Worm (Caenorhabditis elegans) whole organism, L1 larva: ENCODE data around the gene F26F2.11.
"Not testable (repeated sequence)": the region's sequence is repeated elsewhere in the genome, so short reads cannot be mapped to it uniquely, and the experiment has no call there.

Experiments used
- Y116A8C.19 ChIP-seq: sonication (generic microtip); optimal IDR thresholded peaks from 2 replicates; lab custom pipeline; 2016; ENCODE audit warnings: missing compliant biosample characterization, missing genetic modification characterization, borderline replicate concordance
- aha-1 ChIP-seq: fragments of 150-350 bp; optimal IDR thresholded peaks from 2 replicates; lab custom pipeline; 2014; ENCODE audit warnings: missing biosample characterization, missing genetic modification characterization
- blmp-1 ChIP-seq: fragments of 150-350 bp; optimal IDR thresholded peaks from 2 replicates; lab custom pipeline; 2014; ENCODE audit warnings: missing biosample characterization, missing genetic modification characterization
- ceh-8 ChIP-seq: fragments of 200-800 bp; sonication (Bioruptor generic); optimal IDR thresholded peaks from 2 replicates; lab custom pipeline; 2018; ENCODE audit warnings: mild to moderate bottlenecking, missing genetic modification characterization, moderate library complexity, missing compliant biosample characterization
- ceh-90 ChIP-seq: sonication (generic microtip); optimal IDR thresholded peaks from 2 replicates; lab custom pipeline; 2016; ENCODE audit warnings: missing genetic modification characterization, missing compliant biosample characterization
- ces-1 ChIP-seq: fragments of 150-350 bp; optimal IDR thresholded peaks from 2 replicates; lab custom pipeline; 2014; ENCODE audit warnings: missing biosample characterization, missing genetic modification reagents, missing genetic modification characterization
- dsc-1 ChIP-seq: sonication (generic microtip); optimal IDR thresholded peaks from 2 replicates; lab custom pipeline; 2016; ENCODE audit warnings: mild to moderate bottlenecking, missing genetic modification characterization, missing compliant biosample characterization
- efl-1 ChIP-seq, 4 experiments: fragments of 150-350 bp; optimal IDR thresholded peaks in 3 of 4; peaks in 1 of 4; 1 replicate in 1 of 4; 2 replicates in 3 of 4; lab custom pipeline; 2014; ENCODE audit warnings: missing biosample characterization in 2 of 4, missing genetic modification characterization in 2 of 4, missing genetic modification reagents in 2 of 4
- egl-13 ChIP-seq: sonication (generic microtip); optimal IDR thresholded peaks from 2 replicates; lab custom pipeline; 2016; ENCODE audit warnings: missing genotype, missing genetic modification reagents, missing genetic modification characterization, missing compliant biosample characterization
- elt-3 ChIP-seq, 6 experiments: fragments of 150-350 bp in 1 of 6; sonication (generic microtip); optimal IDR thresholded peaks; 2 replicates each; lab custom pipeline; 2017 to 2018; ENCODE audit warnings: missing biosample characterization in 6 of 6, missing genetic modification characterization in 6 of 6, inconsistent platforms in 1 of 6
- ets-5 ChIP-seq: fragments of 200-800 bp; sonication (Bioruptor generic); IDR thresholded peaks from 2 replicates; pipeline ENCODE4 v1.3.6; 2022; ENCODE audit warnings: missing genetic modification characterization, missing compliant biosample characterization
- fos-1 ChIP-seq: fragments of 150-350 bp; optimal IDR thresholded peaks from 2 replicates; lab custom pipeline; 2014; ENCODE audit warnings: missing biosample characterization, missing genetic modification characterization
- hlh-17 ChIP-seq: fragments of 200-800 bp; sonication (Bioruptor generic); optimal IDR thresholded peaks from 2 replicates; lab custom pipeline; 2018; ENCODE audit warnings: missing genetic modification characterization, mild to moderate bottlenecking, missing compliant biosample characterization, moderate library complexity, borderline replicate concordance
- hlh-4 ChIP-seq: sonication (generic microtip); optimal IDR thresholded peaks from 2 replicates; lab custom pipeline; 2016; ENCODE audit warnings: mild to moderate bottlenecking, missing genetic modification characterization, missing compliant biosample characterization
- jun-1 ChIP-seq: fragments of 150-350 bp; optimal IDR thresholded peaks from 2 replicates; lab custom pipeline; 2014; ENCODE audit warnings: missing biosample characterization, missing genetic modification reagents, missing genetic modification characterization
- lin-14 ChIP-seq: fragments of 200-800 bp; sonication (Bioruptor generic); optimal IDR thresholded peaks from 2 replicates; lab custom pipeline; 2018; ENCODE audit warnings: mild to moderate bottlenecking, missing genetic modification characterization, moderate library complexity, missing compliant biosample characterization
- lin-15B ChIP-seq: fragments of 150-350 bp; sonication (generic microtip); optimal IDR thresholded peaks from 3 replicates; lab custom pipeline; 2014; ENCODE audit warnings: missing biosample characterization, missing genetic modification characterization
- lin-39 ChIP-seq: fragments of 150-350 bp; optimal IDR thresholded peaks from 2 replicates; lab custom pipeline; 2014; ENCODE audit warnings: missing biosample characterization, missing genetic modification reagents, missing genetic modification characterization
- lsy-2 ChIP-seq, 2 experiments: fragments of 150-350 bp; optimal IDR thresholded peaks; 2 replicates each; lab custom pipeline; 2014; ENCODE audit warnings: missing biosample characterization in 2 of 2, missing genetic modification characterization in 2 of 2
- mep-1 ChIP-seq: fragments of 150-350 bp; optimal IDR thresholded peaks from 2 replicates; lab custom pipeline; 2014; ENCODE audit warnings: missing biosample characterization, missing genetic modification characterization
- nhr-11 ChIP-seq: fragments of 150-350 bp; optimal IDR thresholded peaks from 2 replicates; lab custom pipeline; 2014; ENCODE audit warnings: missing biosample characterization, missing genetic modification characterization
- nhr-71 ChIP-seq: sonication (generic microtip); optimal IDR thresholded peaks from 2 replicates; lab custom pipeline; 2016; ENCODE audit warnings: mild to moderate bottlenecking, missing genetic modification characterization, moderate library complexity, missing compliant biosample characterization
- nhr-77 ChIP-seq: fragments of 150-350 bp; optimal IDR thresholded peaks from 2 replicates; lab custom pipeline; 2014; ENCODE audit warnings: missing biosample characterization, missing genetic modification characterization
- nhr-84 ChIP-seq: sonication (generic microtip); optimal IDR thresholded peaks from 2 replicates; lab custom pipeline; 2017; ENCODE audit warnings: missing biosample characterization, missing genetic modification characterization
- nhr-85 ChIP-seq: sonication (generic microtip); peaks from one replicate; lab custom pipeline; 2016; ENCODE audit warnings: missing genetic modification characterization, inconsistent platforms, missing compliant biosample characterization
- nhr-90 ChIP-seq: sonication (generic microtip); optimal IDR thresholded peaks from 2 replicates; lab custom pipeline; 2016; ENCODE audit warnings: mild to moderate bottlenecking, missing genetic modification characterization, missing compliant biosample characterization; ENCODE audit not compliant: poor library complexity
- pag-3 ChIP-seq: sonication (generic microtip); optimal IDR thresholded peaks from 2 replicates; lab custom pipeline; 2017; ENCODE audit warnings: missing genetic modification characterization, mild to moderate bottlenecking, missing compliant biosample characterization, antibody characterized with exemption, borderline replicate concordance; ENCODE audit not compliant: insufficient read depth
- pax-3 ChIP-seq: fragments of 200-800 bp; sonication (Bioruptor generic); optimal IDR thresholded peaks from 2 replicates; lab custom pipeline; 2018; ENCODE audit warnings: mild to moderate bottlenecking, missing genetic modification characterization, moderate library complexity, missing compliant biosample characterization
- rnt-1 ChIP-seq: sonication (generic microtip); optimal IDR thresholded peaks from 2 replicates; lab custom pipeline; 2016; ENCODE audit warnings: mild to moderate bottlenecking, missing genetic modification characterization, moderate library complexity, missing compliant biosample characterization
- snu-23 ChIP-seq: sonication (generic microtip); optimal IDR thresholded peaks from 2 replicates; lab custom pipeline; 2016; ENCODE audit warnings: missing genetic modification characterization, missing compliant biosample characterization
- sox-4 ChIP-seq: sonication (generic microtip); optimal IDR thresholded peaks from 2 replicates; lab custom pipeline; 2016; ENCODE audit warnings: missing genetic modification characterization, missing compliant biosample characterization
- sptf-1 ChIP-seq: fragments of 150-350 bp; optimal IDR thresholded peaks from 2 replicates; lab custom pipeline; 2014; ENCODE audit warnings: missing biosample characterization, missing genetic modification characterization
- tbx-2 ChIP-seq: sonication (generic microtip); optimal IDR thresholded peaks from 2 replicates; lab custom pipeline; 2016; ENCODE audit warnings: missing genetic modification characterization, missing compliant biosample characterization
- tlp-1 ChIP-seq: fragments of 150-350 bp; optimal IDR thresholded peaks from 2 replicates; lab custom pipeline; 2014; ENCODE audit warnings: missing biosample characterization, missing genetic modification characterization
- unc-62 ChIP-seq: fragments of 150-350 bp; optimal IDR thresholded peaks from 2 replicates; lab custom pipeline; 2014; ENCODE audit warnings: missing biosample characterization, missing genetic modification reagents, missing genetic modification characterization
- unc-86 ChIP-seq: sonication (generic microtip); optimal IDR thresholded peaks from 2 replicates; lab custom pipeline; 2016; ENCODE audit warnings: missing genetic modification characterization, missing compliant biosample characterization
- zip-4 ChIP-seq: fragments of 200-800 bp; sonication (Bioruptor generic); optimal IDR thresholded peaks from 2 replicates; lab custom pipeline; 2018; ENCODE audit warnings: mild to moderate bottlenecking, missing genetic modification characterization, moderate library complexity, missing compliant biosample characterization

Gene F26F2.11

DNA sequence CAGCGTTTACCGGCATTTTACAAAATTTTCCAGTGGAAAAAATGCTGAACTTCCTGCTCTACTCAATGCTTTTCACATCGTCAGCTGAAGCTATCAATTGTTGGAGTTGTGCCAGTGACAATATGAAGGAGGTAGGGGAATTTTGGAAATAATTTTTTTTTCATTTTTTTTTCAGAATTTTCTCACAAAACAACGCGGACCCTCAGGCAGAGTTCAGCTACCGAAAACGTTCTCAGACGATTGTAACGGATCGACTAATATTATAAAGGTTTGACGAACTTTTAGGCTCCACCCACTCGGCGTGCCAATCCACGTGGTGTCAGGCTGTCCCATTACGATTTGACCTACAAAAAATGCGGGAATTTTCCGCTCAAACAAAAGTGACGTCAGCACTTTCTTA lies 16.0 kb downstream of the F26F2.11 start, which contains the start of gene F26F2.8:
Gene F26F2.8, plus strand, starts transcription at position 13 of the 400 bp plus-strand sequence.
- TF ChIP-seq efl-1 (optimal IDR thresholded peaks at IDR 0.05; lab: Kevin White, UChicago) (no peak), efl-1 (GFP tag; optimal IDR thresholded peaks at IDR 0.05 in 1 of 2; lab: Kevin White, UChicago) (peak in 1 of 2 experiments; percentile 66), ceh-90 (tag; lab: Kevin White, UChicago) (no peak)

DNA sequence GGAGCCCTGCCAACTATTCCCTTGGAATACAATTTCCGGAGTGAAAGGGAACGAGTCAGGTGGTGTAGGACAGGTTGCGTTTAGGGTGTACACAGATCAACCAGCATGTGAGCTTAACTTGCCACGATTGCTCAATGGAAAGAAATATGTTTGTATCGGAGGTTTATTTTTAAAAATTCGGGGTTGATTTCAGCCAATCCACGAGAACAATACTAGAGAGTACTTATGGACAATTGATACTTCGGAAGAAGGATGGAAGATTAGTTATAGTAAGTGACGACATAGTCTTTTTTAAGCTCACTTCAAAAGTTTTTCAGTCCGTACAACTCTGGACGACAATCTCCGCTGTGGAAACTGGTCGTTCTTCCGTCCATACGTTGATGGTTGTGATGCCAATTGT lies 20.7 kb downstream of the F26F2.11 start:
- TF ChIP-seq lin-15B (no peak), lin-14 (GFP tag; lab: Kevin White, UChicago) (no peak), sox-4 (no peak), pag-3 (tag; lab: Kevin White, UChicago) (no peak), nhr-85 (tag; lab: Kevin White, UChicago) (no peak), nhr-90 (no peak), egl-13 (no peak), nhr-84 (tag; lab: Kevin White, UChicago) (no peak), lsy-2 (tag; optimal IDR thresholded peaks at IDR 0.05; lab: Kevin White, UChicago) (no peak), nhr-71 (tag; lab: Kevin White, UChicago) (no peak), sptf-1 (tag; lab: Kevin White, UChicago) (no peak), elt-3 (tag; optimal IDR thresholded peaks at IDR 0.05; lab: Kevin White, UChicago) (no peak), snu-23 (GFP tag; lab: Kevin White, UChicago) (no peak), Y116A8C.19 (tag; lab: Kevin White, UChicago) (no peak), jun-1 (tag; lab: Kevin White, UChicago) (no peak), unc-62 (no peak)

DNA sequence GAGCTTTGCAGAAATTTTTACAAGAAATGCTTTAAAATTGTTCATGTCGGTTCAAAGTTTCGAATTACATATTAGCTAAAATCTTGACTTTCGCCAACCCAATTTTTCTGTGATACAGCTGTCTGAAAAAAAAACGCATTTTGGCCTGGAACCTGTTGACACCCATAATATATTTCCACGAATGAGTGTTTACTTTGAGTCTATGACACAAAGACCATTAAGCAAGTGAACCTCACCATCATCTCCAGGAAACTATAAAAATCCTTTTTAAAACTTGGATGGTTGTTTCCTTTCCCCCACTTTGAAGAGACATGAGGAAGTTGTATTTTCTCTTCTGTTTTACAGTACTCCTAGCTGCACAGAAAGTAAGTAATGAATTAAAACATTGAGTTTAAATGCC lies 21.2 kb downstream of the F26F2.11 start, which contains the start of gene clec-263:
Gene clec-263, plus strand, starts transcription at position 301 of the 400 bp plus-strand sequence.
- TF ChIP-seq tbx-2, result no peak
- TF ChIP-seq efl-1 (optimal IDR thresholded peaks at IDR 0.05; lab: Kevin White, UChicago), result no peak
- peak in 1 of 2 experiments; percentile 4 for TF ChIP-seq efl-1 (GFP tag; optimal IDR thresholded peaks at IDR 0.05 in 1 of 2; lab: Kevin White, UChicago)
- TF ChIP-seq dsc-1 (tag; lab: Kevin White, UChicago), result no peak

DNA sequence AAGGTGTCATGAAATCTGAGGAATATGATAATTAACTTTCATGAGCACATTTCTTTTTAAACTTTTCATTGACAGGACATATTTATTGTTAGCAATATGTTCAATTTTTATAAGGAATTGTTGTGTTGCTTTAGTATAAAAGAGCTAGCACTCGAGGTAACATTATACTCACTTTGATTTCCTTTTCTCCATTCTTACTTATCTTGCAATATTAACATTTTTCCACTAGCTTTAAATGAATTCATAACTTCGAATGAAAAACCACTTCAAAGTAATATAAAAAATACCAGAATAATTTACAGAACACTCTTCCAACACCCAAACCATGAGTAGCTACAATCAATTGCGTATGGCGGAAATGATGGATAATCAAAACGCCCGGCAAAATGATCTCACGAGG lies 22.2 kb downstream of the F26F2.11 start, which contains the start of gene F26F2.5:
Gene F26F2.5, plus strand, starts transcription at position 301 of the 400 bp plus-strand sequence.
- TF ChIP-seq zip-4 (GFP tag; lab: Kevin White, UChicago) (no peak), blmp-1 (no peak), ets-5 (GFP tag; lab: Robert Waterston, UW) (no peak), aha-1 (tag; lab: Kevin White, UChicago) (no peak), dsc-1 (tag; lab: Kevin White, UChicago) (no peak), lin-39 (no peak), tlp-1 (no peak), hlh-4 (tag; lab: Kevin White, UChicago) (no peak), pag-3 (tag; lab: Kevin White, UChicago) (no peak), snu-23 (GFP tag; lab: Kevin White, UChicago) (no peak), unc-86 (tag; lab: Kevin White, UChicago) (no peak), hlh-17 (GFP tag; lab: Kevin White, UChicago) (no peak)

DNA sequence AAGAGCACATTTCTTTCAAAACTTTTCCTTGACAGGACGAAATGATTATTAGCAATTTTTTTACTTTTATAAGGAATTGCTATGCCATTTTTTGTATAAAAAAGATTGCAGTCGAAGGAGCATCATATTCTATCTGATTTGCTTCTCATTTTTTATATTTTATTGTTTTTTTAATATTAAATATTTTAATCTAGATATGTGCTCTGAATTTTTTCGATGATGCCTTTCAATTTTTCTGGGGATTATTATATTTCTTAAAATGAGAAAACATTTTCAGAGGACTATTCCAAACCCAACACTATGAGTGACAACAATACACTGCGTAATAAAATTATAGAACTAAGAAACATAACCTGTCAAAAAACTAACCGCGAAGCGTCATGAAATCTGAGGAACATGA lies 26.6 kb downstream of the F26F2.11 start, which contains the start of gene F26F2.4:
Gene F26F2.4, plus strand, starts transcription at position 301 of the 400 bp plus-strand sequence.
- not testable (repeated sequence) for TF ChIP-seq lin-15B; ceh-8 (GFP tag; lab: Kevin White, UChicago); nhr-11 (tag; lab: Kevin White, UChicago)
- TF ChIP-seq, all 84 proteins: peak for 0; not testable (repeated sequence) for 84

DNA sequence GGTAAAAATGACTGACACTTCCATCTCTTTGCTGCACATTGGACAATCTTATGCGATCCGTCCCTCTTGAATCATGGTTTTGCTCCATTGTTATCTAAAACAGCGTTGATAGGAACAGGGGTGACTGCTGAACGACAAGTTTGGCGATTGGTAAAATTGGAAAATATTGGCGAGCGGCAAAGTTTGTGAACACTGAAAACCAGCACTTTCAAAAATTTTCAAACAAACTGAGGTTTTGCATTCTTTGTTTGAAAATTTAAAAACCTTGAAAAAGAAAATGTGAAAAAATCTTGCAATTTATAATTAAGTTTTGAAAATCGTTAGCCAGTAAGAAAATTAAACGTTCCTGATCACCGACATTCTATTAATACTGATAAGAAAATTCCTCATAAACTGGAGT lies 29.1 kb downstream of the F26F2.11 start, which contains the start of gene F26F2.3:
Gene F26F2.3, minus strand, starts transcription at position 101 of the 400 bp plus-strand sequence.
- TF ChIP-seq nhr-77 (tag; lab: Kevin White, UChicago) (no peak), hlh-4 (tag; lab: Kevin White, UChicago) (no peak), mep-1 (no peak), rnt-1 (no peak), sptf-1 (tag; lab: Kevin White, UChicago) (no peak), aha-1 (tag; lab: Kevin White, UChicago) (no peak), ces-1 (no peak), pax-3 (no peak), fos-1 (tag; lab: Kevin White, UChicago) (no peak), nhr-11 (tag; lab: Kevin White, UChicago) (no peak)
- TF ChIP-seq, all 84 proteins: peak for 0
